Fruit fly (Drosophila melanogaster) whole organism, pupa: ENCODE data around the gene CG8420.
A peak's percentile ranks its signal among the peaks of the same experiment; 100 is the strongest.

Source experiments
- CG10348 ChIP-seq: fragments of 200-800 bp; sonication (Bioruptor generic); IDR thresholded peaks from 2 replicates; pipeline ENCODE4 v1.3.6; 2022; ENCODE audit warnings: missing biosample characterization, missing genetic modification characterization
- CG12605 ChIP-seq: fragments of 200-800 bp; sonication (Bioruptor generic); IDR thresholded peaks from 2 replicates; pipeline ENCODE4 v1.3.6; 2022; ENCODE audit warnings: missing biosample characterization, missing genetic modification characterization
- CG13204 ChIP-seq: fragments of 200-800 bp; sonication (Bioruptor generic); optimal IDR thresholded peaks from 2 replicates; lab custom pipeline; 2018; ENCODE audit warnings: missing biosample characterization, mild to moderate bottlenecking, missing genetic modification characterization, moderate library complexity
- CG14655 ChIP-seq: fragments of 200-800 bp; sonication (Bioruptor generic); optimal IDR thresholded peaks from 3 replicates; lab custom pipeline; 2017; ENCODE audit warnings: mild to moderate bottlenecking, missing biosample characterization, missing genetic modification reagents, missing genetic modification characterization
- CG15710 ChIP-seq: fragments of 200-800 bp; sonication (Bioruptor generic); optimal IDR thresholded peaks from 2 replicates; lab custom pipeline; 2018; ENCODE audit warnings: missing biosample characterization, mild to moderate bottlenecking, missing genetic modification characterization, moderate library complexity
- CG17806 ChIP-seq: fragments of 200-800 bp; sonication (Bioruptor generic); optimal IDR thresholded peaks from 2 replicates; lab custom pipeline; 2018; ENCODE audit warnings: missing biosample characterization, mild to moderate bottlenecking, missing genetic modification characterization, moderate library complexity
- CG32121 ChIP-seq: fragments of 200-800 bp; sonication (Bioruptor generic); IDR thresholded peaks from 2 replicates; pipeline ENCODE4 v1.3.6; 2022; ENCODE audit warnings: missing biosample characterization, missing genetic modification characterization
- CG34367 ChIP-seq: fragments of 200-800 bp; sonication (Bioruptor generic); optimal IDR thresholded peaks from 2 replicates; lab custom pipeline; 2018; ENCODE audit warnings: missing biosample characterization, mild to moderate bottlenecking, missing genetic modification characterization
- CG4496 ChIP-seq: fragments of 200-800 bp; sonication (Bioruptor generic); IDR thresholded peaks from 3 replicates; pipeline ENCODE4 v1.3.6; 2022; ENCODE audit warnings: missing biosample characterization, missing genetic modification characterization
- CG8159 ChIP-seq: fragments of 200-800 bp; sonication (Bioruptor generic); optimal IDR thresholded peaks from 3 replicates; lab custom pipeline; 2018; ENCODE audit warnings: missing biosample characterization, mild to moderate bottlenecking, missing genetic modification characterization, moderate library complexity
- CG8301 ChIP-seq: fragments of 200-800 bp; sonication (Bioruptor generic); optimal IDR thresholded peaks from 2 replicates; lab custom pipeline; 2018; ENCODE audit warnings: missing biosample characterization, mild to moderate bottlenecking, missing genetic modification characterization
- CG9948 ChIP-seq: fragments of 200-800 bp; sonication (Bioruptor generic); optimal IDR thresholded peaks from 2 replicates; lab custom pipeline; 2018; ENCODE audit warnings: missing biosample characterization, mild to moderate bottlenecking, missing genetic modification characterization, moderate library complexity
- D1 ChIP-seq: fragments of 200-800 bp; sonication (Bioruptor generic); optimal IDR thresholded peaks from 2 replicates; lab custom pipeline; 2018; ENCODE audit warnings: missing biosample characterization, mild to moderate bottlenecking, missing genetic modification characterization, moderate library complexity
- EcR ChIP-seq: fragments of 200-800 bp; sonication (Bioruptor generic); optimal IDR thresholded peaks from 3 replicates; lab custom pipeline; 2019; ENCODE audit warnings: missing biosample characterization, missing genetic modification characterization, mild to moderate bottlenecking, moderate library complexity, missing genetic modification reagents
- Ets98B ChIP-seq: fragments of 200-800 bp; sonication (Bioruptor generic); IDR thresholded peaks from 2 replicates; pipeline ENCODE4 v1.3.6; 2022; ENCODE audit warnings: missing biosample characterization, missing genetic modification characterization
- Pif1A ChIP-seq: fragments of 200-800 bp; sonication (Bioruptor generic); optimal IDR thresholded peaks from 3 replicates; lab custom pipeline; 2016; ENCODE audit warnings: missing biosample characterization, missing genetic modification characterization
- Pif1B ChIP-seq: fragments of 200-800 bp; sonication (Bioruptor generic); optimal IDR thresholded peaks from 3 replicates; lab custom pipeline; 2016; ENCODE audit warnings: missing biosample characterization, missing genetic modification characterization
- Snoo ChIP-seq: fragments of 200-800 bp; sonication (Bioruptor generic); optimal IDR thresholded peaks from 3 replicates; lab custom pipeline; 2017; ENCODE audit warnings: missing biosample characterization, mild to moderate bottlenecking, missing genetic modification characterization, inconsistent platforms
- fd96Ca ChIP-seq: fragments of 200-800 bp; sonication (Bioruptor generic); IDR thresholded peaks from 3 replicates; pipeline ENCODE4 v1.3.6; 2022; ENCODE audit warnings: missing biosample characterization, missing genetic modification characterization
- gl ChIP-seq: fragments of 200-800 bp; sonication (Bioruptor generic); optimal IDR thresholded peaks from 2 replicates; lab custom pipeline; 2018; ENCODE audit warnings: missing biosample characterization, mild to moderate bottlenecking, missing genetic modification characterization
- rn ChIP-seq: fragments of 200-800 bp; sonication (Bioruptor generic); IDR thresholded peaks from 2 replicates; pipeline ENCODE4 v1.3.6; 2022; ENCODE audit warnings: missing biosample characterization, missing genetic modification characterization

CG8420 gene

DNA sequence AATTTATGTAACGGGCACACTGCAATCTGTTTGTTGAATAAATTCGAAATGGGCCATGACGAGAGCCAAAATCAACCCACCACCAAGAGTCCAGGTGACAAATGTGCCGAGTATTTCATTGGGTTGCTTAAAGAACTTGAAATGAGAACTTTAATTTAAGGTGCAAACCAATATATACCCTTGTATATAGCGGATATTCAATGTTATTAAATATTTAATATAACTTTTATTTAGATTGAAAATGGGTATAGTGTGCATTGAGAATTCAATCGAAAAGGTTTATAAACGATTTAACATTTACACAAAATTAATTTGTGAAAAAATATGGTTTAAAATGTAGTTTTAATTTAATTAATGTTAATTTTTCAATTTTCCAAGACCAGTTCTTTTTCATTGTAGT, at the start of gene CG8420:
CG8420 (plus strand) TSS at position 284 of the 400 bp plus-strand sequence.
- TF ChIP-seq CG8301 (no peak), CG12605 (no peak)
- TF ChIP-seq, all 21 proteins: peak for 0

- TF ChIP-seq CG9948 (tag; lab: Kevin White, UChicago) (peak; percentile 30), EcR (GFP tag; lab: Kevin White, UChicago) (no peak), CG8159 (tag; lab: Kevin White, UChicago) (peak; percentile 49), CG34367 (tag; lab: Kevin White, UChicago) (peak; percentile 21), CG17806 (peak; percentile 20), CG8301 (peak; percentile 30), Ets98B (no peak), CG14655 (GFP tag; lab: Kevin White, UChicago) (peak; percentile 51), CG15710 (tag; lab: Kevin White, UChicago) (peak; percentile 36), CG4496 (GFP tag; lab: Robert Waterston, UW) (peak; percentile 42; the same call in 1 of the 3 replicates), CG13204 (GFP tag; lab: Kevin White, UChicago) (no peak), Snoo (tag; lab: Kevin White, UChicago) (peak; percentile 2), fd96Ca (GFP tag; lab: Robert Waterston, UW) (no peak)
Measured at dm6 chr3R:9213029-9213428, 33.4 kb upstream of the CG8420 start.

dm6 chr3R:9214235-9214634, 32.2 kb upstream of the CG8420 start:
- no peak for TF ChIP-seq CG8301
- peak; percentile 74 for TF ChIP-seq D1 (tag; lab: Kevin White, UChicago)

- TF ChIP-seq D1 (tag; lab: Kevin White, UChicago) (no peak), CG8301 (no peak), Pif1A (GFP tag; lab: Kevin White, UChicago) (no peak), Ets98B (no peak), CG14655 (GFP tag; lab: Kevin White, UChicago) (no peak), gl (tag; lab: Kevin White, UChicago) (no peak), CG10348 (GFP tag; lab: Robert Waterston, UW) (no peak), Pif1B (GFP tag; lab: Kevin White, UChicago) (no peak), CG17806 (no peak), rn (no peak), CG12605 (no peak), CG4496 (GFP tag; lab: Robert Waterston, UW) (no peak), CG32121 (GFP tag; lab: Robert Waterston, UW) (no peak), CG8159 (tag; lab: Kevin White, UChicago) (no peak), CG9948 (tag; lab: Kevin White, UChicago) (no peak), EcR (GFP tag; lab: Kevin White, UChicago) (no peak), CG13204 (GFP tag; lab: Kevin White, UChicago) (no peak), CG15710 (tag; lab: Kevin White, UChicago) (no peak), fd96Ca (GFP tag; lab: Robert Waterston, UW) (no peak)
Measured at dm6 chr3R:9215551-9215950, 30.9 kb upstream of the CG8420 start.

DNA sequence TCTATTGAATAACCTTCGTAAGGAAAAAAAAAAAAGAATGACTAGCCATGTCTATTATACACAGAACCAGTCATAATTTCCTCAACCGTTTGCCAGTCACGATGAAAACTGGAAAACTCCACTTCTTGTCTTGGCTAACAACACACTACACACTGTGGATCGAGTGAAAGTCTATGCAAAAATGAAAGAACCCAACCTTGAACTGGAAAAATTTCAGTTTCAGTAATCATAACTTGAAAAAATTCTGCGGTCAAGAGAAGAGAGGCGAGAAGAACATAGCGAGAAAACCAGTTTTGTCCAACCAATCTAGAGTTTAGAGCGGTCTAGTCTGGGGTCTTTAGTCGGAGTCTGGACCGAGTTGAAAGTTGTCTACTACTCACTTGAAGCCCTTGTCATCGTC, 28.8 kb upstream of the CG8420 start:
- TF ChIP-seq Snoo (tag; lab: Kevin White, UChicago) = no peak
- TF ChIP-seq Pif1B (GFP tag; lab: Kevin White, UChicago) = no peak
- TF ChIP-seq rn = no peak
- no peak for TF ChIP-seq Ets98B
- TF ChIP-seq CG13204 (GFP tag; lab: Kevin White, UChicago) = no peak
- TF ChIP-seq fd96Ca (GFP tag; lab: Robert Waterston, UW) = no peak
- TF ChIP-seq CG12605 = no peak
- no peak for TF ChIP-seq CG32121 (GFP tag; lab: Robert Waterston, UW)
- no peak for TF ChIP-seq CG4496 (GFP tag; lab: Robert Waterston, UW)
- TF ChIP-seq CG14655 (GFP tag; lab: Kevin White, UChicago) = peak; percentile 19
- TF ChIP-seq CG15710 (tag; lab: Kevin White, UChicago) = no peak
- no peak for TF ChIP-seq gl (tag; lab: Kevin White, UChicago)
- no peak for TF ChIP-seq Pif1A (GFP tag; lab: Kevin White, UChicago)
- peak; percentile 31 for TF ChIP-seq CG8301
- no peak for TF ChIP-seq CG34367 (tag; lab: Kevin White, UChicago)
- TF ChIP-seq CG9948 (tag; lab: Kevin White, UChicago) = no peak
- TF ChIP-seq D1 (tag; lab: Kevin White, UChicago) = no peak
- TF ChIP-seq CG10348 (GFP tag; lab: Robert Waterston, UW) = no peak
- TF ChIP-seq EcR (GFP tag; lab: Kevin White, UChicago) = peak; percentile 47
- no peak for TF ChIP-seq CG17806

- TF ChIP-seq CG14655 (GFP tag; lab: Kevin White, UChicago) (peak; percentile 91), gl (tag; lab: Kevin White, UChicago) (peak; percentile 71), rn (peak; percentile 54; the same call in 1 of the 2 replicates), CG8301 (peak; percentile 77), CG15710 (tag; lab: Kevin White, UChicago) (peak; percentile 54), CG13204 (GFP tag; lab: Kevin White, UChicago) (peak; percentile 70), D1 (tag; lab: Kevin White, UChicago) (peak; percentile 42), Ets98B (peak; percentile 76), CG32121 (GFP tag; lab: Robert Waterston, UW) (peak; percentile 82), CG12605 (peak; percentile 93), CG34367 (tag; lab: Kevin White, UChicago) (peak; percentile 47), CG9948 (tag; lab: Kevin White, UChicago) (peak; percentile 23), Pif1B (GFP tag; lab: Kevin White, UChicago) (peak; percentile 78), CG4496 (GFP tag; lab: Robert Waterston, UW) (peak; percentile 88), Pif1A (GFP tag; lab: Kevin White, UChicago) (peak; percentile 67), EcR (GFP tag; lab: Kevin White, UChicago) (peak; percentile 85), CG8159 (tag; lab: Kevin White, UChicago) (peak; percentile 67), CG17806 (peak; percentile 49), Snoo (tag; lab: Kevin White, UChicago) (peak; percentile 61), CG10348 (GFP tag; lab: Robert Waterston, UW) (no peak), fd96Ca (GFP tag; lab: Robert Waterston, UW) (peak; percentile 78; the same call in 2 of the 3 replicates)
Measured at dm6 chr3R:9220064-9220864, 26.2 kb upstream of the CG8420 start.
